Worm (Caenorhabditis elegans) whole organism, young adult: ENCODE results near the gene hpo-33.
"Not testable (repeated sequence)": the region's sequence is repeated elsewhere in the genome, so short reads cannot be mapped to it uniquely, and the experiment has no call there.

Experiments used
- C17E4.6 ChIP-seq: fragments of 200-800 bp; sonication (Bioruptor generic); IDR thresholded peaks from 2 replicates; pipeline ENCODE4 v1.3.6; 2022; ENCODE audit warnings: missing genetic modification reagents, missing genetic modification characterization, missing compliant biosample characterization
- F22D6.2 ChIP-seq: sonication (generic microtip); optimal IDR thresholded peaks from 2 replicates; lab custom pipeline; 2016; ENCODE audit warnings: mild to moderate bottlenecking, missing genetic modification characterization, missing compliant biosample characterization
- F33H1.4 ChIP-seq: fragments of 200-800 bp; sonication (Bioruptor generic); IDR thresholded peaks from 2 replicates; pipeline ENCODE4 v1.3.6; 2022; ENCODE audit warnings: missing genetic modification reagents, missing genetic modification characterization, missing compliant biosample characterization
- F52B5.7 ChIP-seq: sonication (generic microtip); optimal IDR thresholded peaks from 2 replicates; lab custom pipeline; 2016; ENCODE audit warnings: mild to moderate bottlenecking, missing genetic modification characterization, missing compliant biosample characterization
- F57A8.1 ChIP-seq: fragments of 200-800 bp; sonication (Bioruptor generic); optimal IDR thresholded peaks from 2 replicates; lab custom pipeline; 2018; ENCODE audit warnings: mild to moderate bottlenecking, missing genetic modification characterization, moderate library complexity, missing compliant biosample characterization
- K11D2.4 ChIP-seq: fragments of 200-800 bp; sonication (Bioruptor generic); IDR thresholded peaks from 2 replicates; pipeline ENCODE4 v1.3.6; 2022; ENCODE audit warnings: missing genetic modification reagents, missing genetic modification characterization, missing compliant biosample characterization
- ZK185.1 ChIP-seq: sonication (generic microtip); optimal IDR thresholded peaks from 2 replicates; lab custom pipeline; 2016; ENCODE audit warnings: mild to moderate bottlenecking, missing genetic modification characterization, missing compliant biosample characterization; ENCODE audit not compliant: poor library complexity, severe bottlenecking
- aptf-2 ChIP-seq: fragments of 200-800 bp; sonication (Bioruptor generic); conservative IDR thresholded peaks from 2 replicates; pipeline ENCODE4 v1.3.6; 2022; ENCODE audit warnings: missing genetic modification reagents, missing genetic modification characterization, missing compliant biosample characterization
- ccch-3 ChIP-seq: fragments of 200-800 bp; sonication (Bioruptor generic); optimal IDR thresholded peaks from 2 replicates; lab custom pipeline; 2018; ENCODE audit warnings: mild to moderate bottlenecking, missing genetic modification characterization, missing compliant biosample characterization
- cebp-1 ChIP-seq, 2 experiments: fragments of 200-800 bp in 1 of 2; sonication (Bioruptor generic) in 1 of 2; sonication (generic microtip) in 1 of 2; IDR thresholded peaks in 1 of 2; optimal IDR thresholded peaks in 1 of 2; 2 replicates each; pipeline versions ENCODE4 v1.3.6 to Lab custom; 2017 to 2022; ENCODE audit warnings: missing compliant biosample characterization in 2 of 2, missing genetic modification characterization in 2 of 2, mild to moderate bottlenecking in 1 of 2, missing genetic modification reagents in 1 of 2, moderate library complexity in 1 of 2
- ceh-91 ChIP-seq: fragments of 200-800 bp; sonication (Bioruptor generic); IDR thresholded peaks from 2 replicates; pipeline ENCODE4 v1.3.6; 2022; ENCODE audit warnings: missing genetic modification reagents, missing genetic modification characterization, missing compliant biosample characterization
- chd-7 ChIP-seq: sonication (generic microtip); optimal IDR thresholded peaks from 2 replicates; lab custom pipeline; 2016; ENCODE audit warnings: mild to moderate bottlenecking, missing genetic modification characterization, moderate library complexity, missing compliant biosample characterization
- dox-1 ChIP-seq: fragments of 200-800 bp; sonication (Bioruptor generic); IDR thresholded peaks from 2 replicates; pipeline ENCODE4 v1.3.6; 2022; ENCODE audit warnings: missing genetic modification reagents, missing genetic modification characterization, missing compliant biosample characterization
- dpff-1 ChIP-seq: sonication (generic microtip); optimal IDR thresholded peaks from 2 replicates; lab custom pipeline; 2017; ENCODE audit warnings: mild to moderate bottlenecking, missing genetic modification characterization, missing compliant biosample characterization
- egl-18 ChIP-seq: fragments of 200-800 bp; sonication (Bioruptor generic); IDR thresholded peaks from 2 replicates; pipeline ENCODE4 v1.3.6; 2022; ENCODE audit warnings: missing genetic modification reagents, missing genetic modification characterization, missing compliant biosample characterization
- egrh-3 ChIP-seq: fragments of 200-800 bp; sonication (Bioruptor generic); IDR thresholded peaks from 2 replicates; pipeline ENCODE4 v1.3.6; 2022; ENCODE audit warnings: missing genetic modification reagents, missing genetic modification characterization, missing compliant biosample characterization
- fkh-3 ChIP-seq: sonication (generic microtip); optimal IDR thresholded peaks from 2 replicates; lab custom pipeline; 2016; ENCODE audit warnings: mild to moderate bottlenecking, missing genetic modification characterization, missing compliant biosample characterization
- gei-17 ChIP-seq: fragments of 200-800 bp; sonication (Bioruptor generic); optimal IDR thresholded peaks from 2 replicates; lab custom pipeline; 2018; ENCODE audit warnings: mild to moderate bottlenecking, missing genetic modification characterization, missing compliant biosample characterization
- hrde-1 ChIP-seq: sonication (generic microtip); optimal IDR thresholded peaks from 2 replicates; lab custom pipeline; 2016; ENCODE audit warnings: missing genetic modification characterization, mild to moderate bottlenecking, missing compliant biosample characterization, moderate library complexity, missing genotype, missing genetic modification reagents, borderline replicate concordance
- lag-1 ChIP-seq: fragments of 200-800 bp; sonication (Bioruptor generic); IDR thresholded peaks from 2 replicates; pipeline ENCODE4 v1.3.6; 2022; ENCODE audit warnings: missing genetic modification reagents, missing genetic modification characterization, missing compliant biosample characterization
- let-526 ChIP-seq: fragments of 200-800 bp; sonication (Bioruptor generic); IDR thresholded peaks from 2 replicates; pipeline ENCODE4 v1.3.6; 2022; ENCODE audit warnings: missing genetic modification reagents, missing genetic modification characterization, missing compliant biosample characterization
- lin-26 ChIP-seq: fragments of 200-800 bp; sonication (Bioruptor generic); IDR thresholded peaks from 2 replicates; pipeline ENCODE4 v1.3.6; 2022; ENCODE audit warnings: missing genetic modification reagents, missing genetic modification characterization, missing compliant biosample characterization
- madf-3 ChIP-seq: fragments of 200-800 bp; sonication (Bioruptor generic); IDR thresholded peaks from 2 replicates; pipeline ENCODE4 v1.3.6; 2022; ENCODE audit warnings: missing genetic modification reagents, missing genetic modification characterization, missing compliant biosample characterization
- mcd-1 ChIP-seq: fragments of 200-800 bp; sonication (Bioruptor generic); IDR thresholded peaks from 2 replicates; pipeline ENCODE4 v1.3.6; 2022; ENCODE audit warnings: missing genetic modification reagents, missing genetic modification characterization, missing compliant biosample characterization
- nfyb-1 ChIP-seq: fragments of 200-800 bp; sonication (Bioruptor generic); IDR thresholded peaks from 2 replicates; pipeline ENCODE4 v1.3.6; 2022; ENCODE audit warnings: missing genetic modification reagents, missing genetic modification characterization, missing compliant biosample characterization
- nhr-179 ChIP-seq: sonication (generic microtip); optimal IDR thresholded peaks from 2 replicates; lab custom pipeline; 2016; ENCODE audit warnings: mild to moderate bottlenecking, missing genetic modification characterization, missing compliant biosample characterization
- nhr-80 ChIP-seq: sonication (generic microtip); optimal IDR thresholded peaks from 2 replicates; lab custom pipeline; 2016; ENCODE audit warnings: missing genetic modification characterization, missing compliant biosample characterization
- pbrm-1 ChIP-seq: fragments of 200-800 bp; sonication (Bioruptor generic); IDR thresholded peaks from 2 replicates; pipeline ENCODE4 v1.3.6; 2022; ENCODE audit warnings: missing genetic modification reagents, missing genetic modification characterization, missing compliant biosample characterization
- pha-4 ChIP-seq: fragments of 150-350 bp; sonication (generic microtip); optimal IDR thresholded peaks from 2 replicates; lab custom pipeline; 2014; ENCODE audit warnings: missing biosample characterization, missing genetic modification reagents, missing genetic modification characterization
- rcor-1 ChIP-seq: fragments of 200-800 bp; sonication (Bioruptor generic); IDR thresholded peaks from 2 replicates; pipeline ENCODE4 v1.3.6; 2022; ENCODE audit warnings: missing genetic modification reagents, missing genetic modification characterization, missing compliant biosample characterization
- rec-8 ChIP-seq, 2 experiments: sonication (generic microtip); optimal IDR thresholded peaks; 2 replicates each; lab custom pipeline; 2016; ENCODE audit warnings: mild to moderate bottlenecking in 2 of 2, missing genetic modification characterization in 2 of 2, missing genetic modification reagents in 2 of 2, missing genotype in 2 of 2, missing biosample characterization in 1 of 2, missing compliant biosample characterization in 1 of 2, moderate library complexity in 1 of 2
- snpc-4 ChIP-seq, 5 experiments: fragments of 150-350 bp in 1 of 5; sonication (generic microtip) in 4 of 5; optimal IDR thresholded peaks; 2 replicates each; lab custom pipeline; 2014 to 2018; ENCODE audit warnings: missing genetic modification characterization in 5 of 5, missing biosample characterization in 3 of 5, antibody characterized with exemption in 2 of 5, mild to moderate bottlenecking in 2 of 5, missing compliant biosample characterization in 2 of 5, missing genotype in 2 of 5, moderate library complexity in 2 of 5, missing genetic modification reagents in 1 of 5
- somi-1 ChIP-seq: fragments of 200-800 bp; sonication (Bioruptor generic); optimal IDR thresholded peaks from 2 replicates; lab custom pipeline; 2018; ENCODE audit warnings: mild to moderate bottlenecking, missing genetic modification characterization, missing compliant biosample characterization
- tbp1 ChIP-seq: fragments of 200-800 bp; sonication (Bioruptor generic); optimal IDR thresholded peaks from 2 replicates; lab custom pipeline; 2018; ENCODE audit warnings: mild to moderate bottlenecking, missing genetic modification characterization, missing compliant biosample characterization
- tlf-1 ChIP-seq: fragments of 200-800 bp; sonication (Bioruptor generic); optimal IDR thresholded peaks from 2 replicates; lab custom pipeline; 2018; ENCODE audit warnings: mild to moderate bottlenecking, missing genetic modification characterization, missing compliant biosample characterization
- zfh-2 ChIP-seq: fragments of 200-800 bp; sonication (Bioruptor generic); conservative IDR thresholded peaks from 2 replicates; pipeline ENCODE4 v1.3.6; 2022; ENCODE audit warnings: missing genetic modification reagents, missing genetic modification characterization, missing compliant biosample characterization
- zim-3 ChIP-seq: sonication (generic microtip); optimal IDR thresholded peaks from 2 replicates; lab custom pipeline; 2017; ENCODE audit warnings: mild to moderate bottlenecking, missing genetic modification characterization, moderate library complexity, missing compliant biosample characterization
- ztf-26 ChIP-seq: sonication (generic microtip); optimal IDR thresholded peaks from 2 replicates; lab custom pipeline; 2017; ENCODE audit warnings: missing genetic modification characterization, missing compliant biosample characterization

hpo-33 gene

DNA sequence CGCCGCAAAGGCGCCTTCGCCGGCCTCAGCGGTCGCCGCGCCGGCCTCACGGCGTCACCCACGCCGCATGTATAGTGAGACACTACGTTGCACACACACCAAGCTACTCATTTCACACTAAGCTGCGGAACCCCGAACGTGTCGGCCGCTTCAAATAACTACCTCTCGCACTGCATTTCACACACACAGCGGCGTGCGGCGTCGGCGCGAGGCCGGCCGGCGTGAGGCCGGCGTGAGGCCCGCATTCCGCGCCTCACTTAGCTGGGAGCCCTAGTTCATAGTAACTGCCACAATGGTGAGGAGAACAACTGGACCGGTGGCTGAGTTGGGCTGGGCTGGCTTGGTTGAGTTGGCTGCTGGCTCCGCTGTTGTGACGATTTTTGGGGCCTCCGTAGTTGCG is 20.3 kb upstream of the hpo-33 start:
- TF ChIP-seq zfh-2: peak; percentile 90
- TF ChIP-seq ceh-91: 0 out of 2 replicates have a peak, but pooled peaks have one; percentile 15
- TF ChIP-seq nfyb-1 (GFP tag; lab: Robert Waterston, UW): 0 out of 2 replicates have a peak, but pooled peaks have one; percentile 39
- TF ChIP-seq lin-26: 0 out of 2 replicates have a peak, but pooled peaks have one; percentile 36
- not testable (repeated sequence) for TF ChIP-seq snpc-4 (GFP tag; optimal IDR thresholded peaks at IDR 0.05; lab: Kevin White, UChicago)
- TF ChIP-seq snpc-4 (tag; optimal IDR thresholded peaks at IDR 0.05; lab: Kevin White, UChicago): peak in 1 of 4 experiments; percentile 59
- TF ChIP-seq egrh-3: peak; percentile 74; the same call in 1 of the 2 replicates
- 0 out of 2 replicates have a peak, but pooled peaks have one; percentile 20 for TF ChIP-seq pbrm-1 (GFP tag; lab: Robert Waterston, UW)
- TF ChIP-seq dox-1 (GFP tag; lab: Robert Waterston, UW): peak; percentile 39; the same call in 1 of the 2 replicates

DNA sequence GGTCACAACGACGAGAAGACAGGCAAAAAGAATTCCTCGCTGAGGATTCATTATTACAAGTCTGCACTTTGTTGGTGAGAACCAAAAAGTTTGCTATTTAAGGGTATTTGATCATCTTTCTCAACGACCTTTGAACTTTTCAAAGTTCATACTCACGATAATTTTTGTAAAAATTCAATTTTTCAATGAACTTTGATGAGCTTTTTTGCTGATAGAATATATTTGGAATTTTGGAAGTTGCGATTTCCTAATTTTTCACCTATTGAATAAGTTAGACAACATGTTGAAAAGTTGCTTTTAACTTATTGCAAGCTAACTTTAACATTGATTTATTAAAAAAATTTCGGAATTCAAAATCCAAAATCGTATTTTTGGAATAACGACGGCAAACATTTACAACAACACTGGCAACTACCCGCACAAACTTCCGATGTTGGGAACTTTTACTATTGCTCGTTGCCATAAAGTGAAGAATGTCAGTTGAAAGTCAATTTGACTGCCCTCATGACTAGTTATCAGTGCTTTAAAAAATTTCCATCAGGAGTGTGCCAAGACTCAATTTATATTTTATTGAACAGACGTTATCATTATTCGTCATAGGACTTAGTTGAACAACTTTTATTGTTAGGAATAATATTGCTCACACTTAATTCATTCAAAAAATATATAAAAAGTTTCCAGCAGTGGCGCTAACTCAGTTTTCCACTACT is 19.6 kb upstream of the hpo-33 start, which contains the start of the genes F49H6.8 and F49H6.5:
Gene F49H6.8 (minus strand): TSS at position 51 of the 710 bp plus-strand sequence.
Gene F49H6.5 (plus strand): TSS at position 629 of the 710 bp plus-strand sequence.
- TF ChIP-seq nhr-80: peak; percentile 37
- TF ChIP-seq snpc-4 (GFP tag; optimal IDR thresholded peaks at IDR 0.05; lab: Kevin White, UChicago): no peak
- TF ChIP-seq snpc-4 (tag; optimal IDR thresholded peaks at IDR 0.05; lab: Kevin White, UChicago): peak in 1 of 4 experiments; percentile 40
- no peak for TF ChIP-seq zim-3 (tag; lab: Kevin White, UChicago)

DNA sequence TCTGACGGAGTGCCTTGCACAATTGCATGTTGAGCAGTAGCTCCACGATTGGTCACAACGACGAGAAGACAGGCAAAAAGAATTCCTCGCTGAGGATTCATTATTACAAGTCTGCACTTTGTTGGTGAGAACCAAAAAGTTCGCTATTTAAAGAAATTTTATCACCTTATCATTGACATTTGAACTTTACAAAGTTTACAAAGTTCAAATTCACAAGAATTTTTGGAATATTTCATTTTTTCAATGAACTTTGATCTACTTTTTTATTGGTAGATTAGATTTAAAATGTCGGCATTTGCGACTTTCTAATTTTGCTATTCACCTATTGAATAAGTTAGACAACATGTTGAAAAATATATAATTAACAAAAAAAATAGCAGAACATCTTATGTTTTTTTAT is 16.1 kb upstream of the hpo-33 start, which contains the start of gene F49H6.15:
Gene F49H6.15 (minus strand): TSS at position 101 of the 400 bp plus-strand sequence.
- no peak for TF ChIP-seq tbp1 (GFP tag; lab: Kevin White, UChicago)
- no peak for TF ChIP-seq hrde-1 (tag; lab: Kevin White, UChicago)
- no peak for TF ChIP-seq madf-3 (GFP tag; lab: Robert Waterston, UW)
- no peak for TF ChIP-seq pha-4 (tag; lab: Kevin White, UChicago)
- no peak for TF ChIP-seq gei-17 (GFP tag; lab: Kevin White, UChicago)
- TF ChIP-seq ztf-26: no peak
- TF ChIP-seq, all 124 proteins: peak for 0

DNA sequence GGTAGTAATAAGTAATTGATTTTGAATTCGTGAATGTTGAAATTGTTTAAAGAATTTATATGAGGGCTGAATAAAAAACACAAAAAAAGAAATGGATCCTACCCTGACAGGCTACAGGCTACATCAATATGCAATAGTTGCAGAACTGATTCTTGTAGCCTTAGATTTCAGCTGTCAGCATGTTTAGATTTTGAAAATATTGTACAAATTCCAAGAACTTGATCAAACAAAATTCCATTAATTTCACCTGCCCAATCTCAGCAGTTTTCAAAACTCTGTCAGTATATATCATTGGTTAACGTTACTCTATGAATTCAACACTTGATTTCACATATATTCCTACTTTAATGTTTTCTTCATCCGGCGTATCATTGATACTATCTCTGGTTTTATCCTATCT is 11.9 kb upstream of the hpo-33 start:
- no peak for TF ChIP-seq cebp-1 (GFP tag; IDR thresholded peaks at IDR 0.05; lab: Robert Waterston, UW)
- TF ChIP-seq cebp-1 (tag; optimal IDR thresholded peaks at IDR 0.05; lab: Kevin White, UChicago): no peak
- TF ChIP-seq dpff-1 (tag; lab: Kevin White, UChicago): no peak
- TF ChIP-seq lag-1 (GFP tag; lab: Robert Waterston, UW): no peak
- TF ChIP-seq fkh-3 (tag; lab: Kevin White, UChicago): no peak
- TF ChIP-seq ZK185.1 (tag; lab: Kevin White, UChicago): no peak
- no peak for TF ChIP-seq F33H1.4 (GFP tag; lab: Robert Waterston, UW)
- TF ChIP-seq somi-1 (GFP tag; lab: Kevin White, UChicago): no peak
- no peak for TF ChIP-seq aptf-2 (GFP tag; lab: Robert Waterston, UW)
- TF ChIP-seq K11D2.4 (GFP tag; lab: Robert Waterston, UW): no peak
- no peak for TF ChIP-seq rec-8 (tag; optimal IDR thresholded peaks at IDR 0.05; lab: Kevin White, UChicago)
- no peak for TF ChIP-seq F52B5.7 (tag; lab: Kevin White, UChicago)
- no peak for TF ChIP-seq ccch-3

DNA sequence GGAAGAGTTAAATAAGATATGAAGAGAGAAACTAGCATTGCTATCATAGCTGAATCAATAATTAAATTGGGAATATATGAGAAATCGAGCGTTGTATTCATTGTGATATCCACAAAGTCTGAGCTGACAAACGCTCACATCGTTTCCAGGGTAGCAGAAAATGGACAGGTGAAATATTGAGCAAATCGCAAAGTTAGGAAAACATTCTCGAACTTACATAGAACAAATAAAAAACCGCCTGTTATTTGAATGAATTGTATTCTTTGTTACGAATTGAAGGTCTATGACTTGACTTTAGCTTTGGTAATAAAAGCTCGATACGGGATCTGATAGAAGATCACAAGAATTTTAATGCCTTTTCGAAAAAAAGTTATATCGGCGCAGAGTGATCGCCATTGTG is 6.5 kb upstream of the hpo-33 start, which contains the start of gene srz-94:
Gene srz-94 (minus strand): TSS at position 101 of the 400 bp plus-strand sequence.
- TF ChIP-seq tlf-1 (GFP tag; lab: Kevin White, UChicago): no peak
- TF ChIP-seq mcd-1 (GFP tag; lab: Robert Waterston, UW): no peak
- TF ChIP-seq F22D6.2: no peak
- no peak for TF ChIP-seq tbp1 (GFP tag; lab: Kevin White, UChicago)
- TF ChIP-seq nhr-179: no peak
- TF ChIP-seq C17E4.6: no peak
- TF ChIP-seq egl-18 (GFP tag; lab: Robert Waterston, UW): no peak
- TF ChIP-seq F57A8.1: no peak
- TF ChIP-seq let-526 (GFP tag; lab: Robert Waterston, UW): no peak
- no peak for TF ChIP-seq chd-7
- no peak for TF ChIP-seq rcor-1 (GFP tag; lab: Robert Waterston, UW)
- TF ChIP-seq ceh-91: no peak
- no peak for TF ChIP-seq ZK185.1 (tag; lab: Kevin White, UChicago)
